Worm (Caenorhabditis elegans) whole organism, L3 larva: ENCODE measurements around the gene C34B4.4.

Experiments
- R02D3.7 ChIP-seq: fragments of 150-350 bp; optimal IDR thresholded peaks from 2 replicates; lab custom pipeline; 2014; ENCODE audit warnings: missing biosample characterization, missing genetic modification characterization
- ZK546.5 ChIP-seq: sonication (generic microtip); optimal IDR thresholded peaks from 2 replicates; lab custom pipeline; 2017; ENCODE audit warnings: missing biosample characterization, missing genetic modification characterization
- ama-1 ChIP-seq: fragments of 150-350 bp; optimal IDR thresholded peaks from 2 replicates; lab custom pipeline; 2018
- ceh-16 ChIP-seq: sonication (generic microtip); optimal IDR thresholded peaks from 2 replicates; lab custom pipeline; 2017; ENCODE audit warnings: missing biosample characterization, missing genetic modification characterization
- ceh-28 ChIP-seq: fragments of 150-350 bp; optimal IDR thresholded peaks from 2 replicates; lab custom pipeline; 2014; ENCODE audit warnings: missing biosample characterization, missing genetic modification reagents, missing genetic modification characterization
- ceh-82 ChIP-seq: fragments of 150-350 bp; optimal IDR thresholded peaks from 2 replicates; lab custom pipeline; 2014; ENCODE audit warnings: missing biosample characterization, missing genetic modification characterization
- ceh-9 ChIP-seq: sonication (generic microtip); optimal IDR thresholded peaks from 2 replicates; lab custom pipeline; 2018; ENCODE audit warnings: missing biosample characterization, missing genetic modification characterization
- daf-12 ChIP-seq: fragments of 150-350 bp; optimal IDR thresholded peaks from 2 replicates; lab custom pipeline; 2014; ENCODE audit warnings: missing biosample characterization, missing genetic modification reagents, missing genetic modification characterization
- egl-27 ChIP-seq: sonication (generic microtip); optimal IDR thresholded peaks from 4 replicates; lab custom pipeline; 2017; ENCODE audit warnings: missing biosample characterization, missing genetic modification reagents, missing genetic modification characterization
- egl-5 ChIP-seq: fragments of 150-350 bp; optimal IDR thresholded peaks from 2 replicates; lab custom pipeline; 2017; ENCODE audit warnings: missing biosample characterization, missing genetic modification reagents, missing genetic modification characterization, inconsistent platforms
- elt-2 ChIP-seq: sonication (generic microtip); optimal IDR thresholded peaks from 2 replicates; lab custom pipeline; 2016; ENCODE audit warnings: missing genetic modification reagents, mild to moderate bottlenecking, missing genetic modification characterization, missing compliant biosample characterization
- elt-3 ChIP-seq, 3 experiments: fragments of 150-350 bp in 1 of 3; sonication (generic microtip) in 2 of 3; optimal IDR thresholded peaks; 2 replicates in 2 of 3; 4 replicates in 1 of 3; lab custom pipeline; 2014 to 2017; ENCODE audit warnings: missing biosample characterization in 3 of 3, missing genetic modification characterization in 3 of 3
- eor-1 ChIP-seq, 2 experiments: fragments of 150-350 bp; optimal IDR thresholded peaks; 2 replicates each; lab custom pipeline; 2014 to 2018; ENCODE audit warnings: missing biosample characterization in 2 of 2, missing genetic modification characterization in 2 of 2
- fkh-10 ChIP-seq: sonication (generic microtip); optimal IDR thresholded peaks from 2 replicates; lab custom pipeline; 2017; ENCODE audit warnings: missing biosample characterization, missing genetic modification reagents, missing genetic modification characterization
- hmg-11 ChIP-seq: sonication (generic microtip); optimal IDR thresholded peaks from 2 replicates; lab custom pipeline; 2016; ENCODE audit warnings: missing genetic modification characterization, missing compliant biosample characterization
- jun-1 ChIP-seq: fragments of 150-350 bp; optimal IDR thresholded peaks from 2 replicates; lab custom pipeline; 2014; ENCODE audit warnings: missing biosample characterization, missing genetic modification reagents, missing genetic modification characterization
- lin-15B ChIP-seq: fragments of 150-350 bp; optimal IDR thresholded peaks from 2 replicates; lab custom pipeline; 2014; ENCODE audit warnings: missing biosample characterization, missing genetic modification characterization
- lin-39 ChIP-seq: fragments of 150-350 bp; optimal IDR thresholded peaks from 2 replicates; lab custom pipeline; 2018; ENCODE audit warnings: missing biosample characterization, missing genetic modification reagents, missing genetic modification characterization
- lsy-12 ChIP-seq: sonication (generic microtip); optimal IDR thresholded peaks from 2 replicates; lab custom pipeline; 2016; ENCODE audit warnings: mild to moderate bottlenecking, missing genetic modification characterization, missing compliant biosample characterization
- mdl-1 ChIP-seq: fragments of 150-350 bp; optimal IDR thresholded peaks from 2 replicates; lab custom pipeline; 2014; ENCODE audit warnings: missing biosample characterization, missing genetic modification characterization
- mml-1 ChIP-seq: fragments of 150-350 bp; sonication (generic microtip); optimal IDR thresholded peaks from 3 replicates; lab custom pipeline; 2014; ENCODE audit warnings: missing biosample characterization, missing genetic modification characterization
- nfya-1 ChIP-seq: sonication (generic microtip); optimal IDR thresholded peaks from 2 replicates; lab custom pipeline; 2017; ENCODE audit warnings: missing genetic modification characterization, mild to moderate bottlenecking, missing compliant biosample characterization, antibody characterized with exemption, moderate library complexity; ENCODE audit not compliant: insufficient read depth
- nhr-11 ChIP-seq: fragments of 150-350 bp; optimal IDR thresholded peaks from 2 replicates; lab custom pipeline; 2014; ENCODE audit warnings: missing biosample characterization, missing genetic modification characterization
- nhr-12 ChIP-seq: fragments of 150-350 bp; optimal IDR thresholded peaks from 2 replicates; lab custom pipeline; 2014; ENCODE audit warnings: missing biosample characterization, missing genetic modification characterization
- nhr-23 ChIP-seq: fragments of 150-350 bp; optimal IDR thresholded peaks from 2 replicates; lab custom pipeline; 2014; ENCODE audit warnings: missing biosample characterization, missing genetic modification reagents, missing genetic modification characterization
- nhr-25 ChIP-seq: sonication (generic microtip); optimal IDR thresholded peaks from 2 replicates; lab custom pipeline; 2017; ENCODE audit warnings: missing biosample characterization, missing genetic modification characterization
- nhr-28 ChIP-seq: fragments of 150-350 bp; optimal IDR thresholded peaks from 2 replicates; lab custom pipeline; 2014; ENCODE audit warnings: missing biosample characterization, missing genetic modification characterization
- nhr-43 ChIP-seq: sonication (generic microtip); optimal IDR thresholded peaks from 2 replicates; lab custom pipeline; 2016; ENCODE audit warnings: mild to moderate bottlenecking, missing genetic modification characterization, missing compliant biosample characterization; ENCODE audit not compliant: poor library complexity, severe bottlenecking
- nhr-67 ChIP-seq: fragments of 150-350 bp; optimal IDR thresholded peaks from 2 replicates; lab custom pipeline; 2014; ENCODE audit warnings: missing biosample characterization, missing genetic modification characterization
- nhr-76 ChIP-seq: fragments of 150-350 bp; sonication (generic microtip); optimal IDR thresholded peaks from 5 replicates; lab custom pipeline; 2014; ENCODE audit warnings: missing biosample characterization, missing genetic modification characterization
- nhr-77 ChIP-seq: fragments of 150-350 bp; optimal IDR thresholded peaks from 2 replicates; lab custom pipeline; 2014; ENCODE audit warnings: missing biosample characterization, missing genetic modification characterization
- pha-4 ChIP-seq: fragments of 150-350 bp; optimal IDR thresholded peaks from 2 replicates; lab custom pipeline; 2014; ENCODE audit warnings: missing biosample characterization, missing genetic modification reagents, missing genetic modification characterization
- pqm-1 ChIP-seq: fragments of 150-350 bp; optimal IDR thresholded peaks from 2 replicates; lab custom pipeline; 2017; ENCODE audit warnings: missing biosample characterization, missing genetic modification characterization, inconsistent platforms
- sea-2 ChIP-seq: fragments of 150-350 bp; sonication (generic microtip); optimal IDR thresholded peaks from 4 replicates; lab custom pipeline; 2014; ENCODE audit warnings: missing biosample characterization, missing genetic modification reagents, missing genetic modification characterization
- skn-1 ChIP-seq: fragments of 150-350 bp; optimal IDR thresholded peaks from 2 replicates; lab custom pipeline; 2014; ENCODE audit warnings: missing biosample characterization, missing genetic modification characterization
- snpc-4 ChIP-seq: fragments of 150-350 bp; optimal IDR thresholded peaks from 2 replicates; lab custom pipeline; 2014; ENCODE audit warnings: missing biosample characterization, missing genetic modification characterization
- tbx-2 ChIP-seq: sonication (generic microtip); optimal IDR thresholded peaks from 2 replicates; lab custom pipeline; 2016; ENCODE audit warnings: mild to moderate bottlenecking, missing genetic modification characterization, missing compliant biosample characterization
- unc-39 ChIP-seq: sonication (generic microtip); optimal IDR thresholded peaks from 4 replicates; lab custom pipeline; 2017; ENCODE audit warnings: missing biosample characterization, missing genetic modification characterization
- ztf-11 ChIP-seq: fragments of 150-350 bp; optimal IDR thresholded peaks from 2 replicates; lab custom pipeline; 2014; ENCODE audit warnings: missing biosample characterization, missing genetic modification characterization
- ztf-4 ChIP-seq: fragments of 150-350 bp; optimal IDR thresholded peaks from 2 replicates; lab custom pipeline; 2014; ENCODE audit warnings: missing biosample characterization, missing genetic modification characterization

C34B4.4 gene

DNA sequence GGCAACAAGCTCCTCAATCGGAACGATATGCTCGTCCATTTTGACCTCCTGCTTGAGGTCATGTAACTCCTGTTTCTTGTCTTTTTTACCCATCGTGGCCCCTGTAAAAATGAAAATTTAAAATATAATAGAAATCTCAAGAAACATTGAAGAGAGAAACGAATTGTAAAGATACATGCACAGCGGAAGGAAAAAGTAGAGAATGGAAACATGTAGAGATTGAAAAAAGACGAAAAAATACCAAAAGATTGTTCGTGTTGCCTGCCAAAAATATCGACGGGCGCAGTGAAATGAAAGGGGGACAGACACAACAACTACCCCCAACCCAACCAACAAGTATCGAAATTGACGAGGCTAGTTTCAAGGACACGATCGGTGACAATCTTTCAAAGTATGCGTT, 39.7 kb downstream of the C34B4.4 start, which contains the start of gene eat-6:
TSS of gene eat-6 (minus strand) at position 101 of the 400 bp plus-strand sequence.
- peak; percentile 34 for TF ChIP-seq nhr-25
- TF ChIP-seq ztf-4 (tag; lab: Kevin White, UChicago) = no peak

- TF ChIP-seq egl-27 (tag; lab: Kevin White, UChicago) = peak; percentile 60
- TF ChIP-seq jun-1 (tag; lab: Kevin White, UChicago) = peak; percentile 75
- TF ChIP-seq daf-12 (tag; lab: Kevin White, UChicago) = no peak
- TF ChIP-seq sea-2 = no peak
- TF ChIP-seq pha-4 (tag; lab: Kevin White, UChicago) = peak; percentile 60
- no peak for TF ChIP-seq ceh-16 (tag; lab: Kevin White, UChicago)
- peak; percentile 47 for TF ChIP-seq lsy-12 (tag; lab: Kevin White, UChicago)
- TF ChIP-seq egl-5 (tag; lab: Kevin White, UChicago) = peak; percentile 7
- no peak for TF ChIP-seq nhr-77 (tag; lab: Kevin White, UChicago)
- TF ChIP-seq ceh-28 = no peak
- TF ChIP-seq R02D3.7 = no peak
- TF ChIP-seq ztf-4 (tag; lab: Kevin White, UChicago) = no peak
- no peak for TF ChIP-seq ceh-9 (tag; lab: Kevin White, UChicago)
- TF ChIP-seq nfya-1 (tag; lab: Kevin White, UChicago) = peak; percentile 78
- TF ChIP-seq snpc-4 (tag; lab: Kevin White, UChicago) = peak; percentile 29
- peak; percentile 37 for TF ChIP-seq fkh-10 (GFP tag; lab: Kevin White, UChicago)
- TF ChIP-seq skn-1 = peak; percentile 5
- peak; percentile 69 for TF ChIP-seq ama-1 (lab: Kevin White, UChicago)
- TF ChIP-seq elt-2 (tag; lab: Kevin White, UChicago) = peak; percentile 95
- peak; percentile 85 for TF ChIP-seq pqm-1
- TF ChIP-seq tbx-2 (tag; lab: Kevin White, UChicago) = peak; percentile 24
- peak; percentile 61 for TF ChIP-seq hmg-11
- peak; percentile 32 for TF ChIP-seq lin-15B (tag; lab: Kevin White, UChicago)
- TF ChIP-seq lin-39 (tag; lab: Kevin White, UChicago) = peak; percentile 94
Observed at ce11 chrV:13130439-13130840, 40.2 kb downstream of the C34B4.4 start.

- TF ChIP-seq ceh-16 (tag; lab: Kevin White, UChicago) (no peak), nhr-67 (tag; lab: Kevin White, UChicago) (no peak), nhr-12 (tag; lab: Kevin White, UChicago) (no peak), daf-12 (tag; lab: Kevin White, UChicago) (no peak), mdl-1 (tag; lab: Kevin White, UChicago) (no peak), tbx-2 (tag; lab: Kevin White, UChicago) (no peak), pha-4 (tag; lab: Kevin White, UChicago) (no peak), ztf-4 (tag; lab: Kevin White, UChicago) (no peak), R02D3.7 (no peak), ztf-11 (tag; lab: Kevin White, UChicago) (no peak), sea-2 (no peak), nfya-1 (tag; lab: Kevin White, UChicago) (no peak), fkh-10 (GFP tag; lab: Kevin White, UChicago) (no peak), mml-1 (no peak), ceh-28 (no peak), eor-1 (tag; optimal IDR thresholded peaks at IDR 0.05; lab: Kevin White, UChicago) (no peak), egl-27 (tag; lab: Kevin White, UChicago) (no peak), elt-3 (tag; optimal IDR thresholded peaks at IDR 0.05; lab: Kevin White, UChicago) (no peak)
- TF ChIP-seq, all 47 proteins: peak for 0
Observed at ce11 chrV:13131487-13131886, 41.3 kb downstream of the C34B4.4 start.

DNA sequence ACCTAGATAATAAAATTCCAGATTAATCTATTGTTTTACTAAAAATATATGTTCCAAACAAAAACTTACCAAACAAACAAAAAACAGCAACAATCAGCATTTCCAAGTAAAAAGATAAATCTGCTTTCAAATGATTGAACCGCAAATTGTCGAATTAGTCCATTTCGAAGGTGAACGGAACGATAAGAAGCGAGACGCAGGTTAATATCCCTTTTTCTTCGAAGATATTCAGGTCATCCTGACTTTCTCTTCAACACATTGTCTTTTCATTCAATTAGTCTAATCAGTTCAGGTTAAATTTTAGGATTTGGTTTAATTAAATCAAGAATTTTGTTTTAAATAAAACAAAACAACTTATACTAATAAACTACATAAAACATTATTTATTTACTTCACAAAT, 43.2 kb downstream of the C34B4.4 start, which contains the start of gene B0365.9:
TSS of gene B0365.9 (minus strand) at position 186 of the 400 bp plus-strand sequence.
- TF ChIP-seq mdl-1 (tag; lab: Kevin White, UChicago) (no peak), nfya-1 (tag; lab: Kevin White, UChicago) (no peak), ceh-9 (tag; lab: Kevin White, UChicago) (no peak), nhr-76 (tag; lab: Kevin White, UChicago) (no peak), fkh-10 (GFP tag; lab: Kevin White, UChicago) (no peak), nhr-43 (tag; lab: Kevin White, UChicago) (no peak), nhr-12 (tag; lab: Kevin White, UChicago) (no peak), sea-2 (no peak), nhr-28 (tag; lab: Kevin White, UChicago) (no peak), elt-3 (tag; optimal IDR thresholded peaks at IDR 0.05; lab: Kevin White, UChicago) (no peak), pha-4 (tag; lab: Kevin White, UChicago) (no peak), nhr-23 (no peak), egl-27 (tag; lab: Kevin White, UChicago) (no peak), ztf-11 (tag; lab: Kevin White, UChicago) (no peak), ZK546.5 (no peak), unc-39 (no peak), pqm-1 (no peak), nhr-11 (tag; lab: Kevin White, UChicago) (no peak), ceh-82 (no peak)
